Fruit fly (Drosophila melanogaster) Kc167 (cell line): ENCODE measurements around the gene CG3108.

ENCODE experiments used
- Myc ChIP-seq: fragments of >200 bp; optimal IDR thresholded peaks from 2 replicates; lab custom pipeline; 2017; ENCODE audit warnings: missing external identifiers
- insv ChIP-seq: fragments of >200 bp; optimal IDR thresholded peaks from 3 replicates; lab custom pipeline; 2018; ENCODE audit warnings: missing external identifiers

DNA sequence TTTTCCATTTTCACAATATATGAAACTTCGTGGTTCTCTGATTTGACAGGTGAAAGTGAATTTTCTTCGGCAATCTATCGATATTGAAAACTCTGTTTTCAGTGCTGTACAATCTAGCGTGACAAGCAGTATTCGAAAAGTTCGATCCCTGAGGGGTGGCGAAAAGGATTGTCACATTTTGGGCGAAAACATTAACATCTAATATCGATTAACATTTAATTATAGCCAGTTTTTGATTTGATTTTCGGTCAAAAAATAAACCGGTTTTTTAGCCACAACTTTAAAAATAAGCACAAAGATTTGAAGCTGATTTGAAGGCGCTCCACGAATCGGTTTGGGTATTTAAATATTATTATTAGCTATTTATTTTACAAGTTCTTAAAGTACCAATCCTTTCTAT lies 31.5 kb upstream of the CG3108 start, which contains the start of gene CG44329:
- TF ChIP-seq insv (lab: Kevin White, UChicago) (no peak), Myc (no peak)
